Fruit fly (Drosophila melanogaster) whole organism, wandering third instar larva: ENCODE results near the gene fru.

Experiments used
- Vsx2 ChIP-seq: fragments of 200-300, 225-300 bp; sonication (Bioruptor generic); optimal IDR thresholded peaks from 2 replicates; lab custom pipeline; 2018; ENCODE audit warnings: missing biosample characterization, missing genetic modification characterization; ENCODE audit not compliant: partially characterized antibody
- dsf ChIP-seq: sonication (Bioruptor generic); optimal IDR thresholded peaks from 2 replicates; lab custom pipeline; 2016; ENCODE audit warnings: missing biosample characterization, missing genetic modification characterization, borderline replicate concordance

- no peak for TF ChIP-seq Vsx2 (GFP tag; lab: Kevin White, UChicago)
- no peak for TF ChIP-seq dsf
Measured at dm6 chr3R:18572845-18573490, 27.6 kb upstream of the fru start, which contains the start of the genes CG7694 and fray.
